Fruit fly (Drosophila melanogaster) whole organism, embryonic: ENCODE data around the gene CG3999.

ENCODE experiments used
- Asciz ChIP-seq: fragments of 200-800 bp; sonication (Bioruptor generic); optimal IDR thresholded peaks from 2 replicates; lab custom pipeline; 2017; ENCODE audit warnings: missing biosample characterization, mild to moderate bottlenecking, missing genetic modification characterization, missing genetic modification reagents
- Atf-2 ChIP-seq: fragments of 200-800 bp; sonication (Bioruptor generic); optimal IDR thresholded peaks from 2 replicates; lab custom pipeline; 2016; ENCODE audit warnings: missing biosample characterization, missing genetic modification characterization
- Awh ChIP-seq: fragments of 200-800 bp; sonication (Bioruptor generic); IDR thresholded peaks from 2 replicates; pipeline ENCODE4, ENCODE4 v1.3.6; 2022; ENCODE audit warnings: missing biosample characterization, missing genetic modification characterization
- B-H2 ChIP-seq: fragments of 200-800 bp; sonication (Bioruptor generic); optimal IDR thresholded peaks from 2 replicates; lab custom pipeline; 2018; ENCODE audit warnings: missing biosample characterization, mild to moderate bottlenecking, missing genetic modification characterization
- CG10462 ChIP-seq: fragments of 200-800 bp; sonication (Bioruptor generic); optimal IDR thresholded peaks from 2 replicates; lab custom pipeline; 2016; ENCODE audit warnings: missing biosample characterization, missing genetic modification characterization
- CG12104 ChIP-seq: fragments of 200-800 bp; sonication (Bioruptor generic); optimal IDR thresholded peaks from 3 replicates; lab custom pipeline; 2016; ENCODE audit warnings: missing biosample characterization, missing genetic modification characterization
- CG12236 ChIP-seq: fragments of 200-800 bp; sonication (Bioruptor generic); optimal IDR thresholded peaks from 2 replicates; lab custom pipeline; 2016; ENCODE audit warnings: missing biosample characterization, missing genetic modification characterization
- CG2875 ChIP-seq: fragments of 200-800 bp; sonication (Bioruptor generic); optimal IDR thresholded peaks from 2 replicates; lab custom pipeline; 2017; ENCODE audit warnings: missing biosample characterization, mild to moderate bottlenecking, missing genetic modification characterization, missing genetic modification reagents
- CG6683 ChIP-seq: fragments of 200-800 bp; sonication (Bioruptor generic); optimal IDR thresholded peaks from 2 replicates; lab custom pipeline; 2017; ENCODE audit warnings: missing biosample characterization, mild to moderate bottlenecking, missing genetic modification characterization, missing genetic modification reagents
- CG6854 ChIP-seq: fragments of 200-800 bp; sonication (Bioruptor generic); optimal IDR thresholded peaks from 3 replicates; lab custom pipeline; 2017; ENCODE audit warnings: missing biosample characterization, mild to moderate bottlenecking, missing genetic modification characterization
- CG8388 ChIP-seq: fragments of 200-800 bp; sonication (Bioruptor generic); optimal IDR thresholded peaks from 2 replicates; lab custom pipeline; 2019; ENCODE audit warnings: missing biosample characterization, mild to moderate bottlenecking, missing genetic modification characterization, moderate library complexity
- CG9876 ChIP-seq: fragments of 200-800 bp; sonication (Bioruptor generic); optimal IDR thresholded peaks from 2 replicates; lab custom pipeline; 2016; ENCODE audit warnings: missing biosample characterization, missing genetic modification characterization
- Dfd ChIP-seq, 2 experiments: fragments of >200 bp; optimal IDR thresholded peaks; 2 replicates each; lab custom pipeline; 2017; ENCODE audit warnings: missing biosample characterization in 2 of 2, missing genetic modification characterization in 2 of 2
- Dip2 ChIP-seq: fragments of 200-800 bp; sonication (Bioruptor generic); IDR thresholded peaks from 2 replicates; pipeline ENCODE4 v1.3.6; 2022; ENCODE audit warnings: missing biosample characterization, missing genetic modification characterization
- Dp ChIP-seq: fragments of 200-800 bp; sonication (Bioruptor generic); optimal IDR thresholded peaks from 2 replicates; lab custom pipeline; 2018; ENCODE audit warnings: missing biosample characterization, mild to moderate bottlenecking, missing genetic modification characterization, moderate library complexity
- Dref ChIP-seq: fragments of 200-800 bp; sonication (Bioruptor generic); IDR thresholded peaks from 2 replicates; pipeline ENCODE4 v1.3.6; 2022; ENCODE audit warnings: missing biosample characterization, missing genetic modification characterization
- Hand ChIP-seq: fragments of 200-800 bp; sonication (Bioruptor generic); optimal IDR thresholded peaks from 2 replicates; lab custom pipeline; 2017; ENCODE audit warnings: mild to moderate bottlenecking, missing biosample characterization, missing genetic modification reagents, missing genetic modification characterization
- Hr51 ChIP-seq, 2 experiments: fragments of 200-800 bp; sonication (Bioruptor generic); optimal IDR thresholded peaks; 2 replicates in 1 of 2; 3 replicates in 1 of 2; lab custom pipeline; 2016 to 2018; ENCODE audit warnings: missing biosample characterization in 2 of 2, missing genetic modification characterization in 2 of 2, mild to moderate bottlenecking in 1 of 2, moderate library complexity in 1 of 2
- Med ChIP-seq: fragments of 200-800 bp; sonication (Bioruptor generic); peaks from one replicate; lab custom pipeline; 2016; ENCODE audit warnings: missing biosample characterization, missing genetic modification characterization, mild to moderate bottlenecking, inconsistent platforms, moderate library complexity
- Neu2 ChIP-seq: fragments of 200-800 bp; sonication (Bioruptor generic); optimal IDR thresholded peaks from 3 replicates; lab custom pipeline; 2016; ENCODE audit warnings: missing biosample characterization, missing genetic modification characterization, borderline replicate concordance
- Nf-YC ChIP-seq: fragments of 200-800 bp; optimal IDR thresholded peaks from 3 replicates; lab custom pipeline; 2019; ENCODE audit warnings: missing biosample characterization, mild to moderate bottlenecking, missing genetic modification characterization, moderate library complexity
- Opbp ChIP-seq: fragments of 200-800 bp; sonication (Bioruptor generic); IDR thresholded peaks from 3 replicates; pipeline ENCODE4 v1.3.6; 2022; ENCODE audit warnings: missing biosample characterization, missing genetic modification characterization; ENCODE audit not compliant: partially characterized antibody
- Poxn ChIP-seq: fragments of 200-800 bp; sonication (Bioruptor generic); IDR thresholded peaks from 2 replicates; pipeline ENCODE4 v1.3.6; 2022; ENCODE audit warnings: missing biosample characterization, missing genetic modification characterization
- Side ChIP-seq: fragments of 200-800 bp; sonication (Bioruptor generic); optimal IDR thresholded peaks from 2 replicates; lab custom pipeline; 2016; ENCODE audit warnings: missing biosample characterization, missing genetic modification characterization
- Trl ChIP-seq, 3 experiments: fragments of >200 bp in 2 of 3; fragments of 200-800 bp in 1 of 3; sonication (Bioruptor generic) in 1 of 3; optimal IDR thresholded peaks; 2 replicates in 1 of 3; 3 replicates in 2 of 3; lab custom pipeline; 2016 to 2017; ENCODE audit warnings: missing biosample characterization in 1 of 3, missing genetic modification characterization in 1 of 3
- Vsx1 ChIP-seq: fragments of 200-800 bp; sonication (Bioruptor generic); optimal IDR thresholded peaks from 2 replicates; lab custom pipeline; 2017; ENCODE audit warnings: missing biosample characterization, mild to moderate bottlenecking, missing genetic modification characterization, missing genetic modification reagents
- YL-1 ChIP-seq: fragments of 200-800 bp; sonication (Bioruptor generic); optimal IDR thresholded peaks from 3 replicates; lab custom pipeline; 2017; ENCODE audit warnings: missing biosample characterization, mild to moderate bottlenecking, missing genetic modification characterization
- ac ChIP-seq: fragments of 200-800 bp; sonication (Bioruptor generic); optimal IDR thresholded peaks from 3 replicates; lab custom pipeline; 2017; ENCODE audit warnings: missing biosample characterization, mild to moderate bottlenecking, missing genetic modification characterization
- ash1 ChIP-seq: fragments of 200-800 bp; sonication (Bioruptor generic); optimal IDR thresholded peaks from 2 replicates; lab custom pipeline; 2018; ENCODE audit warnings: missing biosample characterization, mild to moderate bottlenecking, missing genetic modification characterization
- bcd ChIP-seq: fragments of 200-800 bp; sonication (Bioruptor generic); optimal IDR thresholded peaks from 2 replicates; lab custom pipeline; 2017; ENCODE audit warnings: missing biosample characterization, mild to moderate bottlenecking, missing genetic modification characterization
- bsh ChIP-seq, 2 experiments: fragments of 200-800 bp; sonication (Bioruptor generic); optimal IDR thresholded peaks; 2 replicates each; lab custom pipeline; 2017 to 2018; ENCODE audit warnings: mild to moderate bottlenecking in 2 of 2, missing biosample characterization in 2 of 2, missing genetic modification characterization in 2 of 2, moderate library complexity in 1 of 2
- caup ChIP-seq: fragments of 200-800 bp; sonication (Bioruptor generic); optimal IDR thresholded peaks from 3 replicates; lab custom pipeline; 2017; ENCODE audit warnings: missing biosample characterization, mild to moderate bottlenecking, missing genetic modification characterization, moderate library complexity; ENCODE audit not compliant: severe bottlenecking
- chif ChIP-seq, 2 experiments: fragments of 200-800 bp; sonication (Bioruptor generic); optimal IDR thresholded peaks; 3 replicates each; lab custom pipeline; 2016; ENCODE audit warnings: missing biosample characterization in 2 of 2, missing genetic modification characterization in 2 of 2
- crol ChIP-seq: fragments of 200-800 bp; sonication (Bioruptor generic); IDR thresholded peaks from 2 replicates; pipeline ENCODE4 v1.3.6; 2022; ENCODE audit warnings: missing biosample characterization, missing genetic modification characterization
- esg ChIP-seq: fragments of 200-800 bp; sonication (Bioruptor generic); conservative IDR thresholded peaks from 2 replicates; pipeline ENCODE4 v1.3.6; 2022; ENCODE audit warnings: missing biosample characterization, missing genetic modification characterization
- fd3F ChIP-seq: fragments of 200-800 bp; sonication (Bioruptor generic); optimal IDR thresholded peaks from 2 replicates; lab custom pipeline; 2018; ENCODE audit warnings: missing biosample characterization, mild to moderate bottlenecking, missing genetic modification characterization, moderate library complexity
- fru ChIP-seq: fragments of >200 bp; optimal IDR thresholded peaks from 2 replicates; lab custom pipeline; 2017
- gcm2 ChIP-seq: fragments of 200-800 bp; sonication (Bioruptor generic); optimal IDR thresholded peaks from 2 replicates; lab custom pipeline; 2016; ENCODE audit warnings: missing biosample characterization, missing genetic modification characterization
- hb ChIP-seq: fragments of 200-800 bp; sonication (Bioruptor generic); IDR thresholded peaks from 3 replicates; pipeline ENCODE4 v1.3.6; 2022; ENCODE audit warnings: missing biosample characterization, missing genetic modification characterization; ENCODE audit not compliant: partially characterized antibody
- maf-S ChIP-seq: fragments of 200-800 bp; sonication (Bioruptor generic); optimal IDR thresholded peaks from 2 replicates; lab custom pipeline; 2016; ENCODE audit warnings: missing biosample characterization, missing genetic modification characterization
- nmo ChIP-seq: fragments of 200-800 bp; sonication (Bioruptor generic); optimal IDR thresholded peaks from 2 replicates; lab custom pipeline; 2018; ENCODE audit warnings: missing biosample characterization, mild to moderate bottlenecking, missing genetic modification characterization, moderate library complexity
- nom ChIP-seq: fragments of 200-800 bp; sonication (Bioruptor generic); optimal IDR thresholded peaks from 2 replicates; lab custom pipeline; 2017; ENCODE audit warnings: missing biosample characterization, missing genetic modification characterization, mild to moderate bottlenecking, moderate library complexity, missing genetic modification reagents
- p53 ChIP-seq: fragments of 200-800 bp; sonication (Bioruptor generic); optimal IDR thresholded peaks from 2 replicates; lab custom pipeline; 2016; ENCODE audit warnings: missing biosample characterization, missing genetic modification characterization
- row ChIP-seq: fragments of 200-800 bp; sonication (Bioruptor generic); IDR thresholded peaks from 3 replicates; pipeline ENCODE4 v1.3.6; 2022; ENCODE audit warnings: missing biosample characterization, missing genetic modification characterization
- salm ChIP-seq: fragments of 200-800 bp; sonication (Bioruptor generic); optimal IDR thresholded peaks from 2 replicates; lab custom pipeline; 2018; ENCODE audit warnings: missing biosample characterization, mild to moderate bottlenecking, missing genetic modification characterization
- schlank ChIP-seq: fragments of 200-800 bp; sonication (Bioruptor generic); optimal IDR thresholded peaks from 2 replicates; lab custom pipeline; 2018; ENCODE audit warnings: missing biosample characterization, mild to moderate bottlenecking, missing genetic modification characterization
- sna ChIP-seq: fragments of 200-800 bp; sonication (Bioruptor generic); IDR thresholded peaks from 2 replicates; pipeline ENCODE4 v1.3.6; 2022; ENCODE audit warnings: missing biosample characterization, missing genetic modification characterization; ENCODE audit not compliant: partially characterized antibody
- yki ChIP-seq: fragments of >200 bp; optimal IDR thresholded peaks from 3 replicates; lab custom pipeline; 2018
- zen ChIP-seq: fragments of 200-800 bp; sonication (Bioruptor generic); optimal IDR thresholded peaks from 3 replicates; lab custom pipeline; 2018; ENCODE audit warnings: missing biosample characterization, mild to moderate bottlenecking, missing genetic modification characterization, moderate library complexity
- zfh1 ChIP-seq: fragments of 200-800 bp; sonication (Bioruptor generic); IDR thresholded peaks from 3 replicates; pipeline ENCODE4 v1.3.6; 2022; ENCODE audit warnings: missing biosample characterization, missing genetic modification characterization

CG3999 gene

DNA sequence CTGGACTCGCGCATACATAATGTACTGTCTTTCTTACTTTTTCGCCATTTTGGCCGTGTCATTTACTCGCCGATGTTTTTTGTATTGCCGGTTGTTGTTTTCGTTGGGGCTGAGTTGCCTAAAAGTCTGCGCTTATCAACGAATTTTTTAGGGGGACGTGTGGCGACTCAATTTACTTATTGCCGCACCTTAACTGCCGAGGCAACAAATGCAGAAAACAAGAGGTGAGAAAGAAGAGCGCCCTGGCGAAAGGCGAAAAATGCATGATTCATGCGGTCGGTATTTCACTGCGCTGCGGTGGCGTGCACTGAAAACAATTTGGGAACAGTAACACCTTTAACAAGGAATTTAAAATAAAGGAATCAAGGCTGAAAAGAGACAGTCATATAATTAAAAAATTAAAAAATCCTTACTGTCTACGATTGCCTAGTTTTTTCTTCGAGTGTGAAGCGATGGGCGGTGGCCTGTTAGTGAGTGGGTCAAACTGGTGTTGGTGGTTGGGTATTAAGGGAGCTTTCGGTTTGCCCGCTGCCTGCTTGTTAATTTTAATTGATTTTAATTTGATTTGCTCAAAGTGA lies 17.6 kb downstream of the CG3999 start (continued):
- TF ChIP-seq ash1 (GFP tag; lab: Kevin White, UChicago) (no peak), Poxn (no peak), row (GFP tag; lab: Robert Waterston, UW) (peak; percentile 72), Nf-YC (no peak), p53 (GFP tag; lab: Kevin White, UChicago) (no peak), zen (tag; lab: Kevin White, UChicago) (peak; percentile 14), CG12104 (GFP tag; lab: Kevin White, UChicago) (no peak), Asciz (GFP tag; lab: Kevin White, UChicago) (peak; percentile 67), sna (GFP tag; lab: Robert Waterston, UW) (no peak), CG9876 (GFP tag; lab: Kevin White, UChicago) (no peak), schlank (tag; lab: Kevin White, UChicago) (peak; percentile 28), CG2875 (GFP tag; lab: Kevin White, UChicago) (peak; percentile 62), CG8388 (GFP tag; lab: Kevin White, UChicago) (peak; percentile 62), zfh1 (GFP tag; lab: Robert Waterston, UW) (peak; percentile 79), YL-1 (GFP tag; lab: Kevin White, UChicago) (no peak), Awh (GFP tag; lab: Robert Waterston, UW) (peak; percentile 83), crol (GFP tag; lab: Robert Waterston, UW) (no peak), ac (no peak), esg (GFP tag; lab: Robert Waterston, UW) (peak; percentile 83), bsh (GFP tag; optimal IDR thresholded peaks at IDR 0.05; lab: Kevin White, UChicago) (peak in 1 of 2 experiments; percentile 71), salm (tag; lab: Kevin White, UChicago) (peak; percentile 20), CG6854 (GFP tag; lab: Kevin White, UChicago) (peak; percentile 33), nom (no peak), fd3F (GFP tag; lab: Kevin White, UChicago) (peak; percentile 41), CG12236 (GFP tag; lab: Kevin White, UChicago) (no peak), hb (GFP tag; lab: Robert Waterston, UW) (no peak), chif (GFP tag; optimal IDR thresholded peaks at IDR 0.05; lab: Kevin White, UChicago) (peak; percentile 32 to 77), CG10462 (GFP tag; lab: Kevin White, UChicago) (no peak), Atf-2 (GFP tag; lab: Kevin White, UChicago) (no peak), Med (GFP tag; lab: Kevin White, UChicago) (peak; percentile 95), Neu2 (GFP tag; lab: Kevin White, UChicago) (no peak), Hr51 (GFP tag; optimal IDR thresholded peaks at IDR 0.05; lab: Kevin White, UChicago) (peak; percentile 19 to 72), Vsx1 (no peak), Trl (optimal IDR thresholded peaks at IDR 0.05; lab: Kevin White, UChicago) (no peak), Trl (GFP tag; optimal IDR thresholded peaks at IDR 0.05; lab: Kevin White, UChicago) (peak; percentile 4), B-H2 (GFP tag; lab: Kevin White, UChicago) (no peak), bcd (peak; percentile 59), Dfd (GFP tag; optimal IDR thresholded peaks at IDR 0.05; lab: Kevin White, UChicago) (no peak), yki (lab: Kevin White, UChicago) (no peak), Side (peak; percentile 24), Dref (no peak), fru (no peak), nmo (GFP tag; lab: Kevin White, UChicago) (peak; percentile 63), Dp (GFP tag; lab: Kevin White, UChicago) (no peak), caup (GFP tag; lab: Kevin White, UChicago) (peak; percentile 20), maf-S (GFP tag; lab: Kevin White, UChicago) (no peak), CG6683 (GFP tag; lab: Kevin White, UChicago) (no peak), Dip2 (GFP tag; lab: Robert Waterston, UW) (no peak), Opbp (no peak), Hand (GFP tag; lab: Kevin White, UChicago) (no peak), gcm2 (GFP tag; lab: Kevin White, UChicago) (peak; percentile 17)
